Worm (Caenorhabditis elegans): ENCODE measurements around the gene str-18.
"Not testable (repeated sequence)": the region's sequence is repeated elsewhere in the genome, so short reads cannot be mapped to it uniquely, and the experiment has no call there.

DNA sequence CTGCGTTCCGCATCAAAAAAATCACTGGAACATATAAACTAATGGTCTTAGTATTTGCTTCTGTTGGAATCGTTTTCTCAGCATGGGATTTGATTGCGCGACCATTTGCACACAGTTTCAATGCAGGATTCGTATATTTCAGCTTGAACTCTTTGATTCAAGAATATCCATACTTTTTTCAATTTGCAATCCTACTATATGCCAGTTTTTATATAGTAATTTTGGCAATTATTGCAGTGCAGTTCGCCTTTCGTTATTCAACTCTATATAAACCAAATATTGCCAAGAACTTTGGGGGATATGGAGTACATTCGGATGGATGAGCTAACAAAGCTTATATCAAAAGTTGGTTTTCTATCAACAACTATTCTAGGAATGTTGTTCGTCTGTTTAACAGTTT lies 11.2 kb upstream of the str-18 start, which contains the start of gene str-5:
- not testable (repeated sequence) for TF ChIP-seq unc-98 (GFP tag; IDR thresholded peaks at IDR 0.05); mdl-1 (tag; optimal IDR thresholded peaks at IDR 0.05); lin-13 (GFP tag; optimal IDR thresholded peaks at IDR 0.05); snpc-4 (tag; optimal IDR thresholded peaks at IDR 0.05); ceh-63 (GFP tag; optimal IDR thresholded peaks at IDR 0.05); lsy-2 (tag; optimal IDR thresholded peaks at IDR 0.05); nhr-76 (tag; optimal IDR thresholded peaks at IDR 0.05)

Measured in whole organism, L1 larva.